Fruit fly (Drosophila melanogaster): ENCODE data around the gene COX8.
A peak's percentile ranks its signal among the peaks of the same experiment; 100 is the strongest.

COX8 gene

dm6 chr3L:21568848-21569372 lies 29.7 kb upstream of the COX8 start, which contains the start of the genes CRIF and SMC5 (continued):
- TF ChIP-seq MTF-1 (GFP tag; optimal IDR thresholded peaks at IDR 0.05; ENCODE audit: borderline replicate concordance) (no peak), CG2889 (GFP tag; IDR thresholded peaks at IDR 0.05) (0 out of 3 replicates have a peak, but pooled peaks have one; percentile 43), CG14667 (GFP tag; IDR thresholded peaks at IDR 0.05) (no peak), hkb (optimal IDR thresholded peaks at IDR 0.05) (no peak), hkb (GFP tag; IDR thresholded peaks at IDR 0.05) (0 out of 2 replicates have a peak, but pooled peaks have one; percentile 21), PHDP (tag; optimal IDR thresholded peaks at IDR 0.05) (no peak), Abd-B (GFP tag; optimal IDR thresholded peaks at IDR 0.05) (peak; percentile 73), gsb (GFP tag; IDR thresholded peaks at IDR 0.05) (no peak), klu (GFP tag; IDR thresholded peaks at IDR 0.05) (no peak; the same call in 1 of the 2 replicates), oc (tag; optimal IDR thresholded peaks at IDR 0.05) (no peak), CG2202 (tag; optimal IDR thresholded peaks at IDR 0.05) (no peak), HLHmδ (GFP tag; optimal IDR thresholded peaks at IDR 0.05) (no peak), tx (GFP tag; optimal IDR thresholded peaks at IDR 0.05) (peak; percentile 66), CHES-1-like (GFP tag; optimal IDR thresholded peaks at IDR 0.05) (peak; percentile 65), Doc3 (GFP tag; IDR thresholded peaks at IDR 0.05; ENCODE audit: partially characterized antibody) (no peak), CG7372 (GFP tag; IDR thresholded peaks at IDR 0.05) (peak; percentile 15; the same call in 1 of the 2 replicates), Trl (optimal IDR thresholded peaks at IDR 0.05) (no peak), Trl (GFP tag; optimal IDR thresholded peaks at IDR 0.05) (peak; percentile 67), CG17912 (GFP tag; optimal IDR thresholded peaks at IDR 0.05) (no peak), p53 (GFP tag; optimal IDR thresholded peaks at IDR 0.05) (peak; percentile 48), hb (GFP tag; IDR thresholded peaks at IDR 0.05; ENCODE audit: partially characterized antibody) (no peak), Ptx1 (GFP tag; IDR thresholded peaks at IDR 0.05) (peak; percentile 49), CG7928 (GFP tag; optimal IDR thresholded peaks at IDR 0.05) (peak; percentile 11), CG18764 (GFP tag; optimal IDR thresholded peaks at IDR 0.05) (peak; percentile 99), CG18619 (GFP tag; optimal IDR thresholded peaks at IDR 0.05) (peak; percentile 60), CG13624 (GFP tag; optimal IDR thresholded peaks at IDR 0.05) (peak; percentile 73), dpn (GFP tag; optimal IDR thresholded peaks at IDR 0.05) (peak; percentile 76 to 77), org-1 (GFP tag; optimal IDR thresholded peaks at IDR 0.05) (no peak), CG1603 (tag; optimal IDR thresholded peaks at IDR 0.05) (peak; percentile 13), CG15073 (GFP tag; optimal IDR thresholded peaks at IDR 0.05) (no peak), z (GFP tag; IDR thresholded peaks at IDR 0.05) (no peak), Ets97D (GFP tag; optimal IDR thresholded peaks at IDR 0.05) (peak; percentile 52), pan (optimal IDR thresholded peaks at IDR 0.05) (no peak), pan (GFP tag; optimal IDR thresholded peaks at IDR 0.05 in 1 of 2, IDR thresholded peaks at IDR 0.05 in 1 of 2) (peak in 1 of 2 experiments; percentile 53), ttk (GFP tag; IDR thresholded peaks at IDR 0.05) (0 out of 2 replicates have a peak, but pooled peaks have one; percentile 42), Dip3 (GFP tag; optimal IDR thresholded peaks at IDR 0.05) (peak; percentile 69), Ssrp (tag; optimal IDR thresholded peaks at IDR 0.05) (peak; percentile 73), CG6765 (GFP tag; optimal IDR thresholded peaks at IDR 0.05) (no peak), esg (GFP tag; conservative IDR thresholded peaks at IDR 0.05) (peak; percentile 48), CG2199 (GFP tag; IDR thresholded peaks at IDR 0.05) (no peak), NfI (GFP tag; optimal IDR thresholded peaks at IDR 0.05) (no peak), bcd (GFP tag; optimal IDR thresholded peaks at IDR 0.05) (no peak), sna (GFP tag; IDR thresholded peaks at IDR 0.05; ENCODE audit: partially characterized antibody) (no peak), kah (GFP tag; optimal IDR thresholded peaks at IDR 0.05) (no peak), CG3995 (GFP tag; optimal IDR thresholded peaks at IDR 0.05) (peak; percentile 34), Hr51 (GFP tag; optimal IDR thresholded peaks at IDR 0.05) (peak in 1 of 2 experiments; percentile 61), CG30431 (GFP tag; optimal IDR thresholded peaks at IDR 0.05) (peak; percentile 12), CG13287 (GFP tag; IDR thresholded peaks at IDR 0.05; ENCODE audit: partially characterized antibody) (no peak; the same call in 1 of the 2 replicates), corto (GFP tag; optimal IDR thresholded peaks at IDR 0.05) (no peak), her (GFP tag; optimal IDR thresholded peaks at IDR 0.05) (peak; percentile 43), CkIIα-i1 (GFP tag; IDR thresholded peaks at IDR 0.05) (no peak)

Measured in whole organism, embryonic.